Worm (Caenorhabditis elegans) whole organism, L3 larva: ENCODE data around the gene nhr-260.

ENCODE experiments used
- R02D3.7 ChIP-seq: fragments of 150-350 bp; optimal IDR thresholded peaks from 2 replicates; lab custom pipeline; 2014; ENCODE audit warnings: missing biosample characterization, missing genetic modification characterization
- ZK546.5 ChIP-seq: sonication (generic microtip); optimal IDR thresholded peaks from 2 replicates; lab custom pipeline; 2017; ENCODE audit warnings: missing biosample characterization, missing genetic modification characterization
- aly-2 ChIP-seq: fragments of 150-350 bp; optimal IDR thresholded peaks from 2 replicates; lab custom pipeline; 2014; ENCODE audit warnings: missing biosample characterization, missing genetic modification characterization
- ama-1 ChIP-seq: fragments of 150-350 bp; optimal IDR thresholded peaks from 2 replicates; lab custom pipeline; 2018
- ceh-16 ChIP-seq: sonication (generic microtip); optimal IDR thresholded peaks from 2 replicates; lab custom pipeline; 2017; ENCODE audit warnings: missing biosample characterization, missing genetic modification characterization
- ceh-28 ChIP-seq: fragments of 150-350 bp; optimal IDR thresholded peaks from 2 replicates; lab custom pipeline; 2014; ENCODE audit warnings: missing biosample characterization, missing genetic modification reagents, missing genetic modification characterization
- ceh-82 ChIP-seq: fragments of 150-350 bp; optimal IDR thresholded peaks from 2 replicates; lab custom pipeline; 2014; ENCODE audit warnings: missing biosample characterization, missing genetic modification characterization
- daf-12 ChIP-seq: fragments of 150-350 bp; optimal IDR thresholded peaks from 2 replicates; lab custom pipeline; 2014; ENCODE audit warnings: missing biosample characterization, missing genetic modification reagents, missing genetic modification characterization
- egl-27 ChIP-seq: sonication (generic microtip); optimal IDR thresholded peaks from 4 replicates; lab custom pipeline; 2017; ENCODE audit warnings: missing biosample characterization, missing genetic modification reagents, missing genetic modification characterization
- egl-5 ChIP-seq: fragments of 150-350 bp; optimal IDR thresholded peaks from 2 replicates; lab custom pipeline; 2017; ENCODE audit warnings: missing biosample characterization, missing genetic modification reagents, missing genetic modification characterization, inconsistent platforms
- elt-1 ChIP-seq: fragments of 150-350 bp; optimal IDR thresholded peaks from 2 replicates; lab custom pipeline; 2014; ENCODE audit warnings: missing biosample characterization, missing genetic modification characterization
- elt-2 ChIP-seq: sonication (generic microtip); optimal IDR thresholded peaks from 2 replicates; lab custom pipeline; 2016; ENCODE audit warnings: missing genetic modification reagents, mild to moderate bottlenecking, missing genetic modification characterization, missing compliant biosample characterization
- elt-3 ChIP-seq, 3 experiments: fragments of 150-350 bp in 1 of 3; sonication (generic microtip) in 2 of 3; optimal IDR thresholded peaks; 2 replicates in 2 of 3; 4 replicates in 1 of 3; lab custom pipeline; 2014 to 2017; ENCODE audit warnings: missing biosample characterization in 3 of 3, missing genetic modification characterization in 3 of 3
- eor-1 ChIP-seq, 2 experiments: fragments of 150-350 bp; optimal IDR thresholded peaks; 2 replicates each; lab custom pipeline; 2014 to 2018; ENCODE audit warnings: missing biosample characterization in 2 of 2, missing genetic modification characterization in 2 of 2
- fkh-10 ChIP-seq: sonication (generic microtip); optimal IDR thresholded peaks from 2 replicates; lab custom pipeline; 2017; ENCODE audit warnings: missing biosample characterization, missing genetic modification reagents, missing genetic modification characterization
- fkh-2 ChIP-seq: fragments of 150-350 bp; optimal IDR thresholded peaks from 2 replicates; lab custom pipeline; 2014; ENCODE audit warnings: missing biosample characterization, missing genetic modification reagents, missing genetic modification characterization
- fos-1 ChIP-seq: fragments of 150-350 bp; optimal IDR thresholded peaks from 2 replicates; lab custom pipeline; 2014; ENCODE audit warnings: missing biosample characterization, missing genetic modification characterization
- hmg-11 ChIP-seq: sonication (generic microtip); optimal IDR thresholded peaks from 2 replicates; lab custom pipeline; 2016; ENCODE audit warnings: missing genetic modification characterization, missing compliant biosample characterization
- jun-1 ChIP-seq: fragments of 150-350 bp; optimal IDR thresholded peaks from 2 replicates; lab custom pipeline; 2014; ENCODE audit warnings: missing biosample characterization, missing genetic modification reagents, missing genetic modification characterization
- lin-15B ChIP-seq: fragments of 150-350 bp; optimal IDR thresholded peaks from 2 replicates; lab custom pipeline; 2014; ENCODE audit warnings: missing biosample characterization, missing genetic modification characterization
- lin-39 ChIP-seq: fragments of 150-350 bp; optimal IDR thresholded peaks from 2 replicates; lab custom pipeline; 2018; ENCODE audit warnings: missing biosample characterization, missing genetic modification reagents, missing genetic modification characterization
- lsy-12 ChIP-seq: sonication (generic microtip); optimal IDR thresholded peaks from 2 replicates; lab custom pipeline; 2016; ENCODE audit warnings: mild to moderate bottlenecking, missing genetic modification characterization, missing compliant biosample characterization
- mdl-1 ChIP-seq: fragments of 150-350 bp; optimal IDR thresholded peaks from 2 replicates; lab custom pipeline; 2014; ENCODE audit warnings: missing biosample characterization, missing genetic modification characterization
- mml-1 ChIP-seq: fragments of 150-350 bp; sonication (generic microtip); optimal IDR thresholded peaks from 3 replicates; lab custom pipeline; 2014; ENCODE audit warnings: missing biosample characterization, missing genetic modification characterization
- nfya-1 ChIP-seq: sonication (generic microtip); optimal IDR thresholded peaks from 2 replicates; lab custom pipeline; 2017; ENCODE audit warnings: missing genetic modification characterization, mild to moderate bottlenecking, missing compliant biosample characterization, antibody characterized with exemption, moderate library complexity; ENCODE audit not compliant: insufficient read depth
- nhr-11 ChIP-seq: fragments of 150-350 bp; optimal IDR thresholded peaks from 2 replicates; lab custom pipeline; 2014; ENCODE audit warnings: missing biosample characterization, missing genetic modification characterization
- nhr-12 ChIP-seq: fragments of 150-350 bp; optimal IDR thresholded peaks from 2 replicates; lab custom pipeline; 2014; ENCODE audit warnings: missing biosample characterization, missing genetic modification characterization
- nhr-23 ChIP-seq: fragments of 150-350 bp; optimal IDR thresholded peaks from 2 replicates; lab custom pipeline; 2014; ENCODE audit warnings: missing biosample characterization, missing genetic modification reagents, missing genetic modification characterization
- nhr-237 ChIP-seq: fragments of 150-350 bp; optimal IDR thresholded peaks from 2 replicates; lab custom pipeline; 2014; ENCODE audit warnings: missing biosample characterization, missing genetic modification characterization
- nhr-25 ChIP-seq: sonication (generic microtip); optimal IDR thresholded peaks from 2 replicates; lab custom pipeline; 2017; ENCODE audit warnings: missing biosample characterization, missing genetic modification characterization
- nhr-28 ChIP-seq: fragments of 150-350 bp; optimal IDR thresholded peaks from 2 replicates; lab custom pipeline; 2014; ENCODE audit warnings: missing biosample characterization, missing genetic modification characterization
- nhr-43 ChIP-seq: sonication (generic microtip); optimal IDR thresholded peaks from 2 replicates; lab custom pipeline; 2016; ENCODE audit warnings: mild to moderate bottlenecking, missing genetic modification characterization, missing compliant biosample characterization; ENCODE audit not compliant: poor library complexity, severe bottlenecking
- nhr-67 ChIP-seq: fragments of 150-350 bp; optimal IDR thresholded peaks from 2 replicates; lab custom pipeline; 2014; ENCODE audit warnings: missing biosample characterization, missing genetic modification characterization
- nhr-77 ChIP-seq: fragments of 150-350 bp; optimal IDR thresholded peaks from 2 replicates; lab custom pipeline; 2014; ENCODE audit warnings: missing biosample characterization, missing genetic modification characterization
- pha-4 ChIP-seq: fragments of 150-350 bp; optimal IDR thresholded peaks from 2 replicates; lab custom pipeline; 2014; ENCODE audit warnings: missing biosample characterization, missing genetic modification reagents, missing genetic modification characterization
- pqm-1 ChIP-seq: fragments of 150-350 bp; optimal IDR thresholded peaks from 2 replicates; lab custom pipeline; 2017; ENCODE audit warnings: missing biosample characterization, missing genetic modification characterization, inconsistent platforms
- sea-2 ChIP-seq: fragments of 150-350 bp; sonication (generic microtip); optimal IDR thresholded peaks from 4 replicates; lab custom pipeline; 2014; ENCODE audit warnings: missing biosample characterization, missing genetic modification reagents, missing genetic modification characterization
- skn-1 ChIP-seq: fragments of 150-350 bp; optimal IDR thresholded peaks from 2 replicates; lab custom pipeline; 2014; ENCODE audit warnings: missing biosample characterization, missing genetic modification characterization
- snpc-4 ChIP-seq: fragments of 150-350 bp; optimal IDR thresholded peaks from 2 replicates; lab custom pipeline; 2014; ENCODE audit warnings: missing biosample characterization, missing genetic modification characterization
- tbx-2 ChIP-seq: sonication (generic microtip); optimal IDR thresholded peaks from 2 replicates; lab custom pipeline; 2016; ENCODE audit warnings: mild to moderate bottlenecking, missing genetic modification characterization, missing compliant biosample characterization
- unc-39 ChIP-seq: sonication (generic microtip); optimal IDR thresholded peaks from 4 replicates; lab custom pipeline; 2017; ENCODE audit warnings: missing biosample characterization, missing genetic modification characterization
- unc-62 ChIP-seq: fragments of 150-350 bp; sonication (generic microtip); optimal IDR thresholded peaks from 4 replicates; lab custom pipeline; 2014; ENCODE audit warnings: missing biosample characterization, missing genetic modification reagents, missing genetic modification characterization
- zag-1 ChIP-seq: fragments of 150-350 bp; optimal IDR thresholded peaks from 2 replicates; lab custom pipeline; 2014; ENCODE audit warnings: missing biosample characterization, missing genetic modification characterization
- ztf-11 ChIP-seq: fragments of 150-350 bp; optimal IDR thresholded peaks from 2 replicates; lab custom pipeline; 2014; ENCODE audit warnings: missing biosample characterization, missing genetic modification characterization
- ztf-4 ChIP-seq: fragments of 150-350 bp; optimal IDR thresholded peaks from 2 replicates; lab custom pipeline; 2014; ENCODE audit warnings: missing biosample characterization, missing genetic modification characterization

The nhr-260 gene

ce11 chrV:1472569-1472968 is 38.9 kb downstream of the nhr-260 start:
- no peak for TF ChIP-seq ztf-11 (tag; lab: Kevin White, UChicago)
- TF ChIP-seq nhr-25 (tag; lab: Kevin White, UChicago) = peak; percentile 57
- no peak for TF ChIP-seq elt-2 (tag; lab: Kevin White, UChicago)
- TF ChIP-seq ceh-82 = no peak
- no peak for TF ChIP-seq unc-62 (GFP tag; lab: Kevin White, UChicago)
- TF ChIP-seq aly-2 = no peak
- no peak for TF ChIP-seq ceh-16 (tag; lab: Kevin White, UChicago)
- no peak for TF ChIP-seq mml-1 (tag; lab: Kevin White, UChicago)
- TF ChIP-seq lin-39 = peak; percentile 7
- no peak for TF ChIP-seq daf-12 (tag; lab: Kevin White, UChicago)
- TF ChIP-seq fkh-10 (GFP tag; lab: Kevin White, UChicago) = no peak
- TF ChIP-seq, all 47 proteins: peak for 2

- TF ChIP-seq pha-4 (tag; lab: Kevin White, UChicago) (no peak), egl-5 (tag; lab: Kevin White, UChicago) (no peak), ama-1 (lab: Kevin White, UChicago) (no peak), skn-1 (tag; lab: Kevin White, UChicago) (no peak), daf-12 (tag; lab: Kevin White, UChicago) (no peak), nhr-28 (tag; lab: Kevin White, UChicago) (no peak), elt-1 (tag; lab: Kevin White, UChicago) (no peak), fkh-10 (GFP tag; lab: Kevin White, UChicago) (no peak), sea-2 (GFP tag; lab: Kevin White, UChicago) (no peak)
Measured at ce11 chrV:1471977-1472376, 39.5 kb downstream of the nhr-260 start.

- TF ChIP-seq fkh-2 (tag; lab: Kevin White, UChicago) (peak; percentile 9), tbx-2 (tag; lab: Kevin White, UChicago) (no peak), nhr-77 (no peak), hmg-11 (no peak), lin-15B (tag; lab: Kevin White, UChicago) (peak; percentile 86), mdl-1 (no peak), elt-1 (tag; lab: Kevin White, UChicago) (peak; percentile 30), ama-1 (lab: Kevin White, UChicago) (no peak), skn-1 (tag; lab: Kevin White, UChicago) (peak; percentile 95), aly-2 (no peak), unc-62 (GFP tag; lab: Kevin White, UChicago) (no peak), sea-2 (GFP tag; lab: Kevin White, UChicago) (no peak), eor-1 (tag; optimal IDR thresholded peaks at IDR 0.05; lab: Kevin White, UChicago) (no peak), lin-39 (peak; percentile 35), ZK546.5 (tag; lab: Kevin White, UChicago) (no peak), pqm-1 (tag; lab: Kevin White, UChicago) (peak; percentile 24), egl-5 (tag; lab: Kevin White, UChicago) (peak; percentile 62), nfya-1 (peak; percentile 81), ztf-4 (tag; lab: Kevin White, UChicago) (no peak), fkh-10 (GFP tag; lab: Kevin White, UChicago) (peak; percentile 35), elt-2 (tag; lab: Kevin White, UChicago) (peak; percentile 27), nhr-23 (tag; lab: Kevin White, UChicago) (peak; percentile 83), nhr-28 (tag; lab: Kevin White, UChicago) (no peak), zag-1 (tag; lab: Kevin White, UChicago) (no peak), unc-39 (tag; lab: Kevin White, UChicago) (no peak), jun-1 (no peak), nhr-237 (tag; lab: Kevin White, UChicago) (no peak), pha-4 (tag; lab: Kevin White, UChicago) (peak; percentile 74), lsy-12 (tag; lab: Kevin White, UChicago) (no peak), daf-12 (tag; lab: Kevin White, UChicago) (no peak), R02D3.7 (no peak), snpc-4 (tag; lab: Kevin White, UChicago) (peak; percentile 10), fos-1 (tag; lab: Kevin White, UChicago) (no peak), mml-1 (tag; lab: Kevin White, UChicago) (no peak), nhr-11 (tag; lab: Kevin White, UChicago) (no peak), nhr-43 (tag; lab: Kevin White, UChicago) (peak; percentile 43), elt-3 (tag; optimal IDR thresholded peaks at IDR 0.05; lab: Kevin White, UChicago) (no peak), egl-27 (tag; lab: Kevin White, UChicago) (no peak), nhr-25 (tag; lab: Kevin White, UChicago) (no peak), nhr-67 (tag; lab: Kevin White, UChicago) (no peak), ceh-28 (tag; lab: Kevin White, UChicago) (peak; percentile 48), nhr-12 (tag; lab: Kevin White, UChicago) (no peak), ceh-16 (tag; lab: Kevin White, UChicago) (no peak), ceh-82 (no peak)
Measured at ce11 chrV:1471078-1471969, 40.1 kb downstream of the nhr-260 start.
